Worm (Caenorhabditis elegans) whole organism, L4 larva: ENCODE measurements around the gene Y73B6BL.22.

Source experiments
- F37D6.2 ChIP-seq: sonication (generic microtip); optimal IDR thresholded peaks from 2 replicates; lab custom pipeline; 2016; ENCODE audit warnings: mild to moderate bottlenecking, missing genetic modification characterization, missing compliant biosample characterization
- F49E8.2 ChIP-seq: sonication (generic microtip); optimal IDR thresholded peaks from 2 replicates; lab custom pipeline; 2016; ENCODE audit warnings: missing compliant biosample characterization, mild to moderate bottlenecking, missing genetic modification characterization, borderline replicate concordance
- R02D3.7 ChIP-seq: fragments of 150-350 bp; sonication (generic microtip); optimal IDR thresholded peaks from 3 replicates; lab custom pipeline; 2014; ENCODE audit warnings: missing biosample characterization, missing genetic modification characterization
- T20F7.1 ChIP-seq: fragments of 200-800 bp; sonication (Bioruptor generic); optimal IDR thresholded peaks from 2 replicates; lab custom pipeline; 2018; ENCODE audit warnings: mild to moderate bottlenecking, missing genetic modification characterization, missing compliant biosample characterization
- Y48G9A.11 ChIP-seq: fragments of 200-800 bp; sonication (Bioruptor generic); IDR thresholded peaks from 2 replicates; pipeline ENCODE4 v1.3.6; 2022; ENCODE audit warnings: missing genetic modification reagents, missing genetic modification characterization, missing compliant biosample characterization
- ama-1 ChIP-seq: fragments of 150-350 bp; optimal IDR thresholded peaks from 2 replicates; lab custom pipeline; 2014; ENCODE audit warnings: inconsistent platforms, mixed read lengths
- attf-4 ChIP-seq: sonication (generic microtip); optimal IDR thresholded peaks from 3 replicates; lab custom pipeline; 2017; ENCODE audit warnings: missing biosample characterization, missing genetic modification characterization
- ceh-62 ChIP-seq: sonication (generic microtip); optimal IDR thresholded peaks from 2 replicates; lab custom pipeline; 2017; ENCODE audit warnings: missing biosample characterization, missing genetic modification characterization
- dmd-6 ChIP-seq: fragments of 200-800 bp; sonication (Bioruptor generic); IDR thresholded peaks from 2 replicates; pipeline ENCODE4 v1.3.6; 2022; ENCODE audit warnings: missing genetic modification reagents, missing genetic modification characterization, missing compliant biosample characterization
- dpl-1 ChIP-seq: fragments of 150-350 bp; optimal IDR thresholded peaks from 2 replicates; lab custom pipeline; 2014; ENCODE audit warnings: missing biosample characterization, missing genetic modification reagents, missing genetic modification characterization
- duxl-1 ChIP-seq: sonication (generic microtip); optimal IDR thresholded peaks from 2 replicates; lab custom pipeline; 2016; ENCODE audit warnings: mild to moderate bottlenecking, missing genetic modification characterization, moderate library complexity, missing compliant biosample characterization; ENCODE audit not compliant: poor library complexity
- egl-27 ChIP-seq: sonication (generic microtip); optimal IDR thresholded peaks from 3 replicates; lab custom pipeline; 2017; ENCODE audit warnings: missing biosample characterization, missing genetic modification reagents, missing genetic modification characterization
- egl-43 ChIP-seq: fragments of 200-800 bp; sonication (Bioruptor generic); IDR thresholded peaks from 2 replicates; pipeline ENCODE4 v1.3.6; 2022; ENCODE audit warnings: missing genetic modification reagents, missing genetic modification characterization, missing compliant biosample characterization
- lim-7 ChIP-seq: fragments of 200-800 bp; sonication (Bioruptor generic); IDR thresholded peaks from 2 replicates; pipeline ENCODE4 v1.3.6; 2022; ENCODE audit warnings: missing genetic modification characterization, missing compliant biosample characterization
- lin-38 ChIP-seq: fragments of 200-800 bp; sonication (Bioruptor generic); IDR thresholded peaks from 2 replicates; pipeline ENCODE4 v1.3.6; 2022; ENCODE audit warnings: missing genetic modification reagents, missing genetic modification characterization, missing compliant biosample characterization
- lir-3 ChIP-seq: sonication (generic microtip); optimal IDR thresholded peaks from 2 replicates; lab custom pipeline; 2016; ENCODE audit warnings: mild to moderate bottlenecking, missing genetic modification characterization, missing compliant biosample characterization
- mdl-1 ChIP-seq, 2 experiments: fragments of 150-350 bp in 1 of 2; sonication (generic microtip) in 1 of 2; optimal IDR thresholded peaks; 2 replicates each; lab custom pipeline; 2014 to 2017; ENCODE audit warnings: missing biosample characterization in 2 of 2, missing genetic modification characterization in 2 of 2
- mxl-2 ChIP-seq: fragments of 200-800 bp; sonication (Bioruptor generic); conservative IDR thresholded peaks from 2 replicates; pipeline ENCODE4 v1.3.6; 2022; ENCODE audit warnings: missing genetic modification reagents, missing genetic modification characterization, missing compliant biosample characterization
- nhr-41 ChIP-seq: fragments of 200-800 bp; sonication (Bioruptor generic); IDR thresholded peaks from 2 replicates; pipeline ENCODE4 v1.3.6; 2022; ENCODE audit warnings: missing genetic modification reagents, missing genetic modification characterization, missing compliant biosample characterization
- nhr-42 ChIP-seq: fragments of 200-800 bp; sonication (Bioruptor generic); IDR thresholded peaks from 2 replicates; pipeline ENCODE4 v1.3.6; 2022; ENCODE audit warnings: missing genetic modification characterization, missing compliant biosample characterization
- nhr-6 ChIP-seq: fragments of 150-350 bp; optimal IDR thresholded peaks from 2 replicates; lab custom pipeline; 2014; ENCODE audit warnings: missing biosample characterization, missing genetic modification characterization
- pha-4 ChIP-seq, 2 experiments: fragments of 150-350 bp in 1 of 2; fragments of 200-800 bp in 1 of 2; sonication (Bioruptor generic) in 1 of 2; IDR thresholded peaks in 1 of 2; optimal IDR thresholded peaks in 1 of 2; 2 replicates each; pipeline versions ENCODE4 v1.3.6 to Lab custom; 2014 to 2022; ENCODE audit warnings: missing genetic modification characterization in 2 of 2, missing genetic modification reagents in 2 of 2, missing biosample characterization in 1 of 2, missing compliant biosample characterization in 1 of 2
- pqm-1 ChIP-seq: sonication (generic microtip); optimal IDR thresholded peaks from 2 replicates; lab custom pipeline; 2017; ENCODE audit warnings: missing biosample characterization, missing genetic modification characterization
- saeg-2 ChIP-seq: fragments of 200-800 bp; sonication (Bioruptor generic); IDR thresholded peaks from 2 replicates; pipeline ENCODE4 v1.3.6; 2022; ENCODE audit warnings: missing genetic modification reagents, missing genetic modification characterization, missing compliant biosample characterization
- set-16 ChIP-seq: fragments of 200-800 bp; sonication (Bioruptor generic); IDR thresholded peaks from 2 replicates; pipeline ENCODE4 v1.3.6; 2022; ENCODE audit warnings: missing genetic modification reagents, missing genetic modification characterization, missing compliant biosample characterization
- snpc-1.2 ChIP-seq: fragments of 200-800 bp; sonication (Bioruptor generic); IDR thresholded peaks from 2 replicates; pipeline ENCODE4 v1.3.6; 2022; ENCODE audit warnings: missing genetic modification reagents, missing genetic modification characterization, missing compliant biosample characterization
- spr-3 ChIP-seq: fragments of 200-800 bp; sonication (Bioruptor generic); optimal IDR thresholded peaks from 2 replicates; lab custom pipeline; 2018; ENCODE audit warnings: mild to moderate bottlenecking, missing genetic modification characterization, missing compliant biosample characterization
- unc-130 ChIP-seq: sonication (generic microtip); optimal IDR thresholded peaks from 2 replicates; lab custom pipeline; 2016; ENCODE audit warnings: missing genetic modification reagents, missing genetic modification characterization, missing compliant biosample characterization
- zag-1 ChIP-seq: fragments of 150-350 bp; optimal IDR thresholded peaks from 2 replicates; lab custom pipeline; 2014; ENCODE audit warnings: missing biosample characterization, missing genetic modification characterization
- zfp-2 ChIP-seq: sonication (generic microtip); optimal IDR thresholded peaks from 2 replicates; lab custom pipeline; 2016; ENCODE audit warnings: mild to moderate bottlenecking, missing genetic modification characterization, missing compliant biosample characterization
- zip-11 ChIP-seq: fragments of 200-800 bp; sonication (Bioruptor generic); IDR thresholded peaks from 2 replicates; pipeline ENCODE4 v1.3.6; 2022; ENCODE audit warnings: missing genetic modification characterization, missing compliant biosample characterization

The Y73B6BL.22 gene

DNA sequence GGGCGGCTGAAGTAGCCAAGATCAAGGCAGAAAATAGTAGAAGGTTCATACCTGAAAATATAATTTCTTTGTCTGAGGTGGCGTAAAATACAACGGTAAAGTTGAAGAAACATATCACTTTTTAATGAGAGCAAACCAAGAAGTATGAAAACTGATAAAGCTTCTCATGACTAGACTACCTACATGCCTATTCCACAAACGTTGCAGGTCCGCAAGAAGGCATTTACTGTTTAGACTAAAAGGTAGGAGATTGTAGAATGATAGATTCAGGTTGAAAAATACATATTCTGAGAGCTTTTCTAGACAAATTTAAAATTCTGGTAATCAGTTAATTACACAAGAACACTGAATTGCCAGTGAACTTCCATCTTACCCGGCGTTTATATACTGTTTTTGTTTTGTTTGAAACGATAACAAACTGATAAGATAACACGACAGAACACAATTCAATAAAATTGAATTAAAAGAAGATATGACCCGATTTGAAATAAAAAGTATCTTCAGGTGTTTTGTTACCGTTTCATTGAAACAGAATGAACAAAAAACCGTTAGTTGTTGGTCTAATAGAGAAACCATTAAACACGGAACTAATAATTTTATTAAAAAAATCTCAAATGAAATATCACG lies 9.7 kb upstream of the Y73B6BL.22 start, which contains the start of gene acp-6:
Gene acp-6 (minus strand): TSS at position 51 of the 627 bp plus-strand sequence.
- TF ChIP-seq lir-3 (tag; lab: Kevin White, UChicago) (no peak), attf-4 (tag; lab: Kevin White, UChicago) (no peak), mxl-2 (GFP tag; lab: Robert Waterston, UW) (no peak), nhr-6 (tag; lab: Kevin White, UChicago) (no peak), nhr-42 (GFP tag; lab: Robert Waterston, UW) (no peak), dpl-1 (no peak), pqm-1 (tag; lab: Kevin White, UChicago) (no peak), egl-27 (tag; lab: Kevin White, UChicago) (no peak), duxl-1 (tag; lab: Kevin White, UChicago) (no peak)
- TF ChIP-seq, all 104 proteins: peak for 0

DNA sequence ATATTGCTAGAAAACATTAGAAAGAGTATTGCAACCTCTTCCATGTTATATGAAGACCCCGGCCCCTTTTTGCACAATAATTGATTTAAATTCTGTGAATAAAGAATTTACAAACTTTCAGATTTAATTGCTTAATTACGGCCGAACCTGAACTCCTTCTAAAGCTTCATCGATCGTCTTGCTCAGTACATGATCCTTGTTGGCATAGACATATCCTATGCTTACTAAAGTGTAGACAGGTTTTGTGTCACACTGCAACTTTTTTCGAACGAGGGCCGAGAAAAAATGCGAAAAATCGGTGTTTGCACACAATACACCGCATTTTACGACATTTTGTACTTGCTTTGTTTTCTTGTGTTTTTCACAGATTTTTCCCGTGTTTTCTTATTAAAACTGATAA lies 6.9 kb upstream of the Y73B6BL.22 start:
- peak; percentile 92 for TF ChIP-seq snpc-1.2 (GFP tag; lab: Robert Waterston, UW)
- peak; percentile 51; the same call in 1 of the 2 replicates for TF ChIP-seq lin-38 (GFP tag; lab: Robert Waterston, UW)
- TF ChIP-seq Y48G9A.11 (GFP tag; lab: Robert Waterston, UW): peak; percentile 62
- TF ChIP-seq, all 104 proteins: peak for 3; not testable (repeated sequence) for 101

DNA sequence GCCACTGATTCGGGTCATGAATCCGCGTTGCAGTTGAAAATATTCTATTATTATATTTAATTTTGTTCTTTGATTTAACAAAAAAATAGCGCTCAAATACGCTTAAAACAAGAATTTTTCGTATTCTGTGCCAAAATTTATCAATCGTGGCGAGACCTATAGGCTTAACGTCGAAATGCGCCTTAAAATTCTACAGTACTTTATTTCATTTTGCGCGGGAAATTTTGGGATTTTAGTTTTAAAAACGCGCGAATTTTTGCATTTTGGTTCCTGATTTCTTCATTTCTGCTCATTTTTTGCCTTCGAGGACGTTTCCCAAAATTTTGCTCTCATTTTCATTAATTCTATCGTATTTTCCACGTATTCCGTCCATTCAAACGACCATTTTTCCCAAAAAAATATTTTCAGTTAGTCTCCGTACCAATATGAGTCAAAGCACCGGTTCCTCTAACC lies 4.8 kb upstream of the Y73B6BL.22 start, which contains the start of gene puf-11:
Gene puf-11 (plus strand): TSS at position 403 of the 453 bp plus-strand sequence.
- TF ChIP-seq Y48G9A.11 (GFP tag; lab: Robert Waterston, UW): peak; percentile 87
- TF ChIP-seq F49E8.2 (tag; lab: Kevin White, UChicago): peak; percentile 78
- no peak for TF ChIP-seq egl-43 (GFP tag; lab: Robert Waterston, UW)
- TF ChIP-seq set-16 (GFP tag; lab: Robert Waterston, UW): no peak
- no peak for TF ChIP-seq F37D6.2 (tag; lab: Kevin White, UChicago)
- peak; percentile 67 for TF ChIP-seq lin-38 (GFP tag; lab: Robert Waterston, UW)
- TF ChIP-seq zfp-2: no peak
- no peak for TF ChIP-seq zag-1 (tag; lab: Kevin White, UChicago)
- TF ChIP-seq nhr-41 (GFP tag; lab: Robert Waterston, UW): no peak
- no peak for TF ChIP-seq ceh-62 (tag; lab: Kevin White, UChicago)
- TF ChIP-seq ama-1: no peak
- TF ChIP-seq unc-130 (GFP tag; lab: Kevin White, UChicago): peak; percentile 80
- no peak for TF ChIP-seq mdl-1 (tag; optimal IDR thresholded peaks at IDR 0.05; lab: Kevin White, UChicago)
- TF ChIP-seq zip-11 (GFP tag; lab: Robert Waterston, UW): no peak
- TF ChIP-seq saeg-2 (GFP tag; lab: Robert Waterston, UW): no peak
- TF ChIP-seq lim-7 (GFP tag; lab: Robert Waterston, UW): no peak
- TF ChIP-seq snpc-1.2 (GFP tag; lab: Robert Waterston, UW): peak; percentile 91
- TF ChIP-seq R02D3.7 (tag; lab: Kevin White, UChicago): no peak
- TF ChIP-seq T20F7.1: no peak

DNA sequence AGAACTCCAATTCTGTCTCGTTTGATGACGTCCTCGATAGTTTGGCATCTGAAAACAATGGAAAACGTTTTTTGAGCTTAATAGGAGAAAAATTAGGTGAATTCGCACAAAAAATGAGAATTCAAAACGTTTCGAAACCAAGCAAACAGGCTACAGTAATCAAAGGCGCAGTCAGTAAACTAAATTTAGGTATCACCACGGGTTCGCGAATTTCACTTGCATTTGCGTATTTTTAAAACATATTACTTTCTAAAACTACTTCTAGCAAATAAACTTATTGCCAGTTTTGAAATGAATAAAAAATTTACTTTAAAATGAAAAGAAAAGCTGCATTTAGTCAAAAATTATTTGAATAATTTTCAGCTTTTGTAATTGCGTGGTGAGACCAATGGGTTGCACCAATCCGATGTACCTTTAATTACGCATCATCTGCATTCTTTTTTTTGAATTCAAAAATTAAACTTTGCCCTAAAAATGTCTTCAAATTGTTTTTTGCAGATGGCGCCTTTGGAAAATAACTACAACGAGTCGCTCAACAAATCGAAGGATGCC lies 2.7 kb upstream of the Y73B6BL.22 start, which contains the start of the genes Y73B6BL.23 and htp-2:
Gene Y73B6BL.23 (minus strand): TSS at position 51 of the 552 bp plus-strand sequence.
Gene htp-2 (plus strand): TSS at position 492 of the 552 bp plus-strand sequence.
- no peak for TF ChIP-seq dmd-6 (GFP tag; lab: Robert Waterston, UW)
- TF ChIP-seq spr-3 (GFP tag; lab: Kevin White, UChicago): no peak
- no peak for TF ChIP-seq pha-4 (GFP tag; IDR thresholded peaks at IDR 0.05; lab: Robert Waterston, UW)
- TF ChIP-seq pha-4 (tag; optimal IDR thresholded peaks at IDR 0.05; lab: Kevin White, UChicago): no peak
- no peak for TF ChIP-seq F49E8.2 (tag; lab: Kevin White, UChicago)
